Fruit fly (Drosophila melanogaster): ENCODE results near the gene CG31249.

DNA sequence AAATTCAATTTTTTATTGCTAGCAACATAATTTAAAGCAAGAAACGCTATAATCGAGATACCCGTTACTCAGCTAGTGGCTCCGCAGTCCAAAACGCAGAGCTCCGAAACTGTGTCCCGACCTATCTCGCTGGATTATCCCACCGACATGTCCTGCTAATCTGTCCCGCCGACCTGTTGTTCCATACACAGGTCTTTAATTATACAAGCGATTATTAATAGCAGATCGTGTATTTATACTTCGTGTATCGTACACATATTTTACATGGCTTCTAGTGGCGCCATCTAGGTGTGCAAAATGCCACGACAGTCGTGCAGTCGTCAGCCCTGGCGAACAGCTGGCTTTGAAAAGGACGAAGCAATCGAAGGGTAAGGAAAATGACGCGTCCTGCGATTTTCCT lies 46.4 kb upstream of the CG31249 start, which contains the start of gene CG14321:
- no peak for TF ChIP-seq lz (GFP tag; optimal IDR thresholded peaks at IDR 0.05)
- no peak for TF ChIP-seq fkh (GFP tag; optimal IDR thresholded peaks at IDR 0.05)
